Worm (Caenorhabditis elegans): ENCODE data around the gene cht-4.
A peak's percentile ranks its signal among the peaks of the same experiment; 100 is the strongest.

The cht-4 gene

ce11 chrIII:1618915-1619314 is 38.4 kb downstream of the cht-4 start, which contains the start of gene Y22D7AL.10:
Gene Y22D7AL.10, minus strand, starts transcription at chrIII:1618929.
- TF ChIP-seq chd-7 (tag; optimal IDR thresholded peaks at IDR 0.05) = peak; percentile 98
- TF ChIP-seq nfya-2 (GFP tag; IDR thresholded peaks at IDR 0.05) = peak; percentile 100
- peak; percentile 98 for TF ChIP-seq ceh-27 (GFP tag; optimal IDR thresholded peaks at IDR 0.05)
- peak; percentile 90 for TF ChIP-seq rpc-1 (optimal IDR thresholded peaks at IDR 0.05)
- TF ChIP-seq rpc-1 (tag; optimal IDR thresholded peaks at IDR 0.05) = peak; percentile 8
- TF ChIP-seq Y79H2A.3 (GFP tag; conservative IDR thresholded peaks at IDR 0.05) = peak; percentile 90
- peak; percentile 93 for TF ChIP-seq F57C9.4 (tag; optimal IDR thresholded peaks at IDR 0.05)
- peak; percentile 92 for TF ChIP-seq dpl-1 (GFP tag; optimal IDR thresholded peaks at IDR 0.05)
- TF ChIP-seq B0261.1 (tag; optimal IDR thresholded peaks at IDR 0.05) = peak; percentile 51
- TF ChIP-seq sptf-2 (GFP tag; optimal IDR thresholded peaks at IDR 0.05) = peak; percentile 68
- TF ChIP-seq B0336.3 (GFP tag; IDR thresholded peaks at IDR 0.05) = peak; percentile 100
- peak; percentile 73 for TF ChIP-seq T26A5.8 (tag; optimal IDR thresholded peaks at IDR 0.05)
- TF ChIP-seq ceh-100 (GFP tag; IDR thresholded peaks at IDR 0.05) = peak; percentile 92
- TF ChIP-seq F55B11.4 (tag; optimal IDR thresholded peaks at IDR 0.05; ENCODE audit: borderline replicate concordance, insufficient read depth) = no peak
- TF ChIP-seq sea-2 (GFP tag; IDR thresholded peaks at IDR 0.05) = peak; percentile 68; the same call in 1 of the 2 replicates
- peak; percentile 99 for TF ChIP-seq Y95B8A.8 (GFP tag; IDR thresholded peaks at IDR 0.05)
- TF ChIP-seq repo-1 (tag; optimal IDR thresholded peaks at IDR 0.05) = peak; percentile 99
- peak; percentile 68 for TF ChIP-seq him-1 (tag; optimal IDR thresholded peaks at IDR 0.05)
- TF ChIP-seq fkh-3 (tag; optimal IDR thresholded peaks at IDR 0.05) = peak; percentile 69
- TF ChIP-seq ZK185.1 (tag; optimal IDR thresholded peaks at IDR 0.05; ENCODE audit: poor library complexity, severe bottlenecking) = peak; percentile 97
- peak; percentile 88 for TF ChIP-seq hmg-1.2 (GFP tag; IDR thresholded peaks at IDR 0.05)
- no peak for TF ChIP-seq bed-1 (GFP tag; IDR thresholded peaks at IDR 0.05)
- TF ChIP-seq K12H6.12 (tag; optimal IDR thresholded peaks at IDR 0.05) = peak; percentile 97
- no peak for TF ChIP-seq mxl-1 (tag; optimal IDR thresholded peaks at IDR 0.05)
- TF ChIP-seq lin-35 (GFP tag; optimal IDR thresholded peaks at IDR 0.05) = peak; percentile 72 to 95 (median 94)
- TF ChIP-seq xnd-1 (tag; optimal IDR thresholded peaks at IDR 0.05) = peak; percentile 93
- TF ChIP-seq dox-1 (GFP tag; IDR thresholded peaks at IDR 0.05) = peak; percentile 99
- peak; percentile 96 for TF ChIP-seq F10E7.11 (tag; optimal IDR thresholded peaks at IDR 0.05)
- TF ChIP-seq rcor-1 (GFP tag; IDR thresholded peaks at IDR 0.05) = peak; percentile 97
- peak; percentile 24 for TF ChIP-seq ccch-3 (GFP tag; optimal IDR thresholded peaks at IDR 0.05)
- peak; percentile 87 for TF ChIP-seq F22D6.2 (tag; optimal IDR thresholded peaks at IDR 0.05)
- TF ChIP-seq madf-6 (GFP tag; IDR thresholded peaks at IDR 0.05) = peak; percentile 97
- TF ChIP-seq unc-62 (GFP tag; optimal IDR thresholded peaks at IDR 0.05) = no peak
- TF ChIP-seq Y56A3A.18 (GFP tag; IDR thresholded peaks at IDR 0.05) = peak; percentile 97
- peak; percentile 81 for TF ChIP-seq F57A8.1 (GFP tag; optimal IDR thresholded peaks at IDR 0.05)
- peak; percentile 97 for TF ChIP-seq atf-7 (tag; optimal IDR thresholded peaks at IDR 0.05)
- TF ChIP-seq tbx-9 (tag; optimal IDR thresholded peaks at IDR 0.05; ENCODE audit: borderline replicate concordance) = peak; percentile 64
- peak; percentile 92 for TF ChIP-seq let-526 (GFP tag; IDR thresholded peaks at IDR 0.05)
- TF ChIP-seq ztf-22 (GFP tag; optimal IDR thresholded peaks at IDR 0.05) = peak; percentile 82
- peak; percentile 80 for TF ChIP-seq egrh-3 (GFP tag; IDR thresholded peaks at IDR 0.05)
- TF ChIP-seq lsy-27 (tag; optimal IDR thresholded peaks at IDR 0.05; ENCODE audit: borderline replicate concordance, insufficient read depth) = peak; percentile 48
- peak; percentile 87 for TF ChIP-seq mel-28 (tag; optimal IDR thresholded peaks at IDR 0.05; ENCODE audit: borderline replicate concordance)
- no peak for TF ChIP-seq hlh-12 (tag; optimal IDR thresholded peaks at IDR 0.05)
- no peak for TF ChIP-seq nfya-1 (tag; optimal IDR thresholded peaks at IDR 0.05; ENCODE audit: borderline replicate concordance, insufficient read depth)
- TF ChIP-seq ama-1 (optimal IDR thresholded peaks at IDR 0.05) = no peak
- peak in 1 of 2 experiments; percentile 67 for TF ChIP-seq ama-1 (GFP tag; optimal IDR thresholded peaks at IDR 0.05)
- TF ChIP-seq nfyb-1 (GFP tag; IDR thresholded peaks at IDR 0.05) = peak; percentile 100
- TF ChIP-seq C06A6.2 (GFP tag; conservative IDR thresholded peaks at IDR 0.05) = peak; percentile 100
- peak; percentile 96 for TF ChIP-seq hrde-1 (tag; optimal IDR thresholded peaks at IDR 0.05; ENCODE audit: borderline replicate concordance)
